Worm (Caenorhabditis elegans) whole organism, young adult: ENCODE measurements around the gene srd-8.

Experiments
- F23B12.7 ChIP-seq: sonication (generic microtip); optimal IDR thresholded peaks from 2 replicates; lab custom pipeline; 2017; ENCODE audit warnings: missing genetic modification characterization, mild to moderate bottlenecking, missing compliant biosample characterization, antibody characterized with exemption, moderate library complexity; ENCODE audit not compliant: insufficient read depth
- T07F8.4 ChIP-seq: sonication (generic microtip); optimal IDR thresholded peaks from 2 replicates; lab custom pipeline; 2016; ENCODE audit warnings: mild to moderate bottlenecking, missing genetic modification characterization, moderate library complexity, missing compliant biosample characterization
- Y79H2A.3 ChIP-seq: fragments of 200-800 bp; sonication (Bioruptor generic); conservative IDR thresholded peaks from 2 replicates; pipeline ENCODE4 v1.3.6; 2022; ENCODE audit warnings: missing genetic modification reagents, missing genetic modification characterization, missing compliant biosample characterization
- Y95B8A.8 ChIP-seq: fragments of 200-800 bp; sonication (Bioruptor generic); IDR thresholded peaks from 2 replicates; pipeline ENCODE4 v1.3.6; 2022; ENCODE audit warnings: missing genetic modification reagents, missing genetic modification characterization, missing compliant biosample characterization
- ZK185.1 ChIP-seq: sonication (generic microtip); optimal IDR thresholded peaks from 2 replicates; lab custom pipeline; 2016; ENCODE audit warnings: mild to moderate bottlenecking, missing genetic modification characterization, missing compliant biosample characterization; ENCODE audit not compliant: poor library complexity, severe bottlenecking
- aptf-2 ChIP-seq: fragments of 200-800 bp; sonication (Bioruptor generic); conservative IDR thresholded peaks from 2 replicates; pipeline ENCODE4 v1.3.6; 2022; ENCODE audit warnings: missing genetic modification reagents, missing genetic modification characterization, missing compliant biosample characterization
- athp-1 ChIP-seq: sonication (generic microtip); optimal IDR thresholded peaks from 2 replicates; lab custom pipeline; 2017; ENCODE audit warnings: mild to moderate bottlenecking, missing genetic modification characterization, missing compliant biosample characterization
- bed-1 ChIP-seq: fragments of 200-800 bp; sonication (Bioruptor generic); IDR thresholded peaks from 2 replicates; pipeline ENCODE4 v1.3.6; 2022; ENCODE audit warnings: missing genetic modification reagents, missing genetic modification characterization, missing compliant biosample characterization
- ceh-100 ChIP-seq: fragments of 200-800 bp; sonication (Bioruptor generic); IDR thresholded peaks from 2 replicates; pipeline ENCODE4 v1.3.6; 2022; ENCODE audit warnings: missing genetic modification reagents, missing genetic modification characterization, missing compliant biosample characterization
- ceh-79 ChIP-seq: sonication (generic microtip); optimal IDR thresholded peaks from 2 replicates; lab custom pipeline; 2017; ENCODE audit warnings: mild to moderate bottlenecking, missing genetic modification characterization, missing compliant biosample characterization
- die-1 ChIP-seq: sonication (generic microtip); optimal IDR thresholded peaks from 2 replicates; lab custom pipeline; 2016; ENCODE audit warnings: missing genotype, mild to moderate bottlenecking, missing genetic modification characterization, missing compliant biosample characterization
- dox-1 ChIP-seq: fragments of 200-800 bp; sonication (Bioruptor generic); IDR thresholded peaks from 2 replicates; pipeline ENCODE4 v1.3.6; 2022; ENCODE audit warnings: missing genetic modification reagents, missing genetic modification characterization, missing compliant biosample characterization
- ets-4 ChIP-seq: fragments of 200-800 bp; sonication (Bioruptor generic); optimal IDR thresholded peaks from 2 replicates; lab custom pipeline; 2018; ENCODE audit warnings: mild to moderate bottlenecking, missing genetic modification characterization, missing compliant biosample characterization
- fkh-3 ChIP-seq: sonication (generic microtip); optimal IDR thresholded peaks from 2 replicates; lab custom pipeline; 2016; ENCODE audit warnings: mild to moderate bottlenecking, missing genetic modification characterization, missing compliant biosample characterization
- gei-17 ChIP-seq: fragments of 200-800 bp; sonication (Bioruptor generic); optimal IDR thresholded peaks from 2 replicates; lab custom pipeline; 2018; ENCODE audit warnings: mild to moderate bottlenecking, missing genetic modification characterization, missing compliant biosample characterization
- him-1 ChIP-seq: sonication (generic microtip); optimal IDR thresholded peaks from 2 replicates; lab custom pipeline; 2016; ENCODE audit warnings: missing genotype, missing genetic modification reagents, missing genetic modification characterization, missing compliant biosample characterization
- hmg-1.2 ChIP-seq: fragments of 200-800 bp; sonication (Bioruptor generic); IDR thresholded peaks from 2 replicates; pipeline ENCODE4 v1.3.6; 2022; ENCODE audit warnings: missing genetic modification reagents, missing genetic modification characterization, missing compliant biosample characterization
- let-526 ChIP-seq: fragments of 200-800 bp; sonication (Bioruptor generic); IDR thresholded peaks from 2 replicates; pipeline ENCODE4 v1.3.6; 2022; ENCODE audit warnings: missing genetic modification reagents, missing genetic modification characterization, missing compliant biosample characterization
- lin-35 ChIP-seq, 3 experiments: fragments of 150-350 bp in 2 of 3; sonication (generic microtip) in 1 of 3; optimal IDR thresholded peaks; 2 replicates each; lab custom pipeline; 2014 to 2018; ENCODE audit warnings: missing biosample characterization in 3 of 3, missing genetic modification characterization in 3 of 3, missing genetic modification reagents in 3 of 3
- lin-40 ChIP-seq: sonication (generic microtip); optimal IDR thresholded peaks from 2 replicates; lab custom pipeline; 2016; ENCODE audit warnings: missing genetic modification characterization, mild to moderate bottlenecking, missing compliant biosample characterization, missing genotype, missing genetic modification reagents
- lsl-1 ChIP-seq: fragments of 200-800 bp; sonication (Bioruptor generic); optimal IDR thresholded peaks from 2 replicates; lab custom pipeline; 2018; ENCODE audit warnings: mild to moderate bottlenecking, missing genetic modification characterization, moderate library complexity, missing compliant biosample characterization
- lsy-27 ChIP-seq: sonication (generic microtip); optimal IDR thresholded peaks from 2 replicates; lab custom pipeline; 2017; ENCODE audit warnings: missing genetic modification characterization, mild to moderate bottlenecking, missing compliant biosample characterization, antibody characterized with exemption, missing genotype, borderline replicate concordance; ENCODE audit not compliant: insufficient read depth
- madf-3 ChIP-seq: fragments of 200-800 bp; sonication (Bioruptor generic); IDR thresholded peaks from 2 replicates; pipeline ENCODE4 v1.3.6; 2022; ENCODE audit warnings: missing genetic modification reagents, missing genetic modification characterization, missing compliant biosample characterization
- madf-6 ChIP-seq: fragments of 200-800 bp; sonication (Bioruptor generic); IDR thresholded peaks from 2 replicates; pipeline ENCODE4 v1.3.6; 2022; ENCODE audit warnings: missing genetic modification reagents, missing genetic modification characterization, missing compliant biosample characterization
- nfyb-1 ChIP-seq: fragments of 200-800 bp; sonication (Bioruptor generic); IDR thresholded peaks from 2 replicates; pipeline ENCODE4 v1.3.6; 2022; ENCODE audit warnings: missing genetic modification reagents, missing genetic modification characterization, missing compliant biosample characterization
- nhr-120 ChIP-seq: fragments of 200-800 bp; sonication (Bioruptor generic); IDR thresholded peaks from 2 replicates; pipeline ENCODE4 v1.3.6; 2022; ENCODE audit warnings: missing genetic modification characterization, missing compliant biosample characterization
- nhr-90 ChIP-seq: sonication (generic microtip); optimal IDR thresholded peaks from 2 replicates; lab custom pipeline; 2016; ENCODE audit warnings: missing genotype, mild to moderate bottlenecking, missing genetic modification characterization, missing compliant biosample characterization
- rcor-1 ChIP-seq: fragments of 200-800 bp; sonication (Bioruptor generic); IDR thresholded peaks from 2 replicates; pipeline ENCODE4 v1.3.6; 2022; ENCODE audit warnings: missing genetic modification reagents, missing genetic modification characterization, missing compliant biosample characterization
- rec-8 ChIP-seq, 2 experiments: sonication (generic microtip); optimal IDR thresholded peaks; 2 replicates each; lab custom pipeline; 2016; ENCODE audit warnings: mild to moderate bottlenecking in 2 of 2, missing genetic modification characterization in 2 of 2, missing genetic modification reagents in 2 of 2, missing genotype in 2 of 2, missing biosample characterization in 1 of 2, missing compliant biosample characterization in 1 of 2, moderate library complexity in 1 of 2
- repo-1 ChIP-seq: sonication (generic microtip); optimal IDR thresholded peaks from 2 replicates; lab custom pipeline; 2017; ENCODE audit warnings: mild to moderate bottlenecking, missing genetic modification characterization, missing compliant biosample characterization
- sea-2 ChIP-seq: fragments of 200-800 bp; sonication (Bioruptor generic); IDR thresholded peaks from 2 replicates; pipeline ENCODE4 v1.3.6; 2022; ENCODE audit warnings: missing genetic modification characterization, missing compliant biosample characterization
- snpc-1.3 ChIP-seq: sonication (generic microtip); optimal IDR thresholded peaks from 2 replicates; lab custom pipeline; 2017; ENCODE audit warnings: missing genetic modification characterization, mild to moderate bottlenecking, missing compliant biosample characterization, antibody characterized with exemption, moderate library complexity, missing genotype, missing genetic modification reagents; ENCODE audit not compliant: insufficient read depth
- snpc-4 ChIP-seq, 5 experiments: fragments of 150-350 bp in 1 of 5; sonication (generic microtip) in 4 of 5; optimal IDR thresholded peaks; 2 replicates each; lab custom pipeline; 2014 to 2018; ENCODE audit warnings: missing genetic modification characterization in 5 of 5, missing biosample characterization in 3 of 5, antibody characterized with exemption in 2 of 5, mild to moderate bottlenecking in 2 of 5, missing compliant biosample characterization in 2 of 5, missing genotype in 2 of 5, moderate library complexity in 2 of 5, missing genetic modification reagents in 1 of 5
- somi-1 ChIP-seq: fragments of 200-800 bp; sonication (Bioruptor generic); optimal IDR thresholded peaks from 2 replicates; lab custom pipeline; 2018; ENCODE audit warnings: mild to moderate bottlenecking, missing genetic modification characterization, missing compliant biosample characterization
- xnd-1 ChIP-seq: sonication (generic microtip); optimal IDR thresholded peaks from 2 replicates; lab custom pipeline; 2016; ENCODE audit warnings: missing genotype, missing genetic modification reagents, missing genetic modification characterization, missing compliant biosample characterization
- ztf-18 ChIP-seq: sonication (generic microtip); optimal IDR thresholded peaks from 2 replicates; lab custom pipeline; 2016; ENCODE audit warnings: missing genotype, mild to moderate bottlenecking, missing genetic modification characterization, missing compliant biosample characterization
- ztf-25 ChIP-seq: fragments of 200-800 bp; sonication (Bioruptor generic); IDR thresholded peaks from 2 replicates; pipeline ENCODE4 v1.3.6; 2022; ENCODE audit warnings: missing genetic modification reagents, missing genetic modification characterization, missing compliant biosample characterization
- ztf-26 ChIP-seq: sonication (generic microtip); optimal IDR thresholded peaks from 2 replicates; lab custom pipeline; 2017; ENCODE audit warnings: missing genetic modification characterization, missing compliant biosample characterization
- ztf-6 ChIP-seq: fragments of 200-800 bp; sonication (Bioruptor generic); IDR thresholded peaks from 2 replicates; pipeline ENCODE4 v1.3.6; 2022; ENCODE audit warnings: missing genetic modification reagents, missing genetic modification characterization, missing compliant biosample characterization

Gene srd-8

DNA sequence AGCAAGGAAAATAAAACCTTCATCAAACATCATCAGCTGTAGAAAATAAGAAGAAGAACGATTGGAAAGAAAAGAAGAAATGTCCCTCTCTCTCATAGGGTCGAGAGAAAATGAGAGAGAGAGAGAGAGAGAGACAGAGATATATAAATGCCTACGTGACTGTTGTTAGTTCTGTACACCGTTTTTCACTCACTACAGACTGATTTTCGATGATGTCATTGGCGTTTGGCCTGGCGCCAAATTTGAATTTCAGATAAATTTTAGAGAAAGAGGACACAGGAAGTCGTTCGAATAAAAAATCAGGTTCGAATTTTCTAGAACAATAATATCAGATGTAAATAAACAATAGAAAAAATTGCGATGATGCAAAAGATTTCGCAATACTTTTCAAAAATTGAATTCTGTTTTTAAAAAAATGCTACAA lies 10.6 kb upstream of the srd-8 start (continued):
- TF ChIP-seq lsl-1 (no peak), T07F8.4 (tag; lab: Kevin White, UChicago) (no peak), gei-17 (no peak), ztf-6 (no peak), repo-1 (no peak), aptf-2 (GFP tag; lab: Robert Waterston, UW) (no peak), sea-2 (GFP tag; lab: Robert Waterston, UW) (no peak), snpc-1.3 (tag; lab: Kevin White, UChicago) (no peak), bed-1 (GFP tag; lab: Robert Waterston, UW) (no peak), him-1 (tag; lab: Kevin White, UChicago) (no peak), madf-6 (GFP tag; lab: Robert Waterston, UW) (no peak), athp-1 (tag; lab: Kevin White, UChicago) (no peak), somi-1 (GFP tag; lab: Kevin White, UChicago) (peak; percentile 43), lin-40 (tag; lab: Kevin White, UChicago) (peak; percentile 66), rcor-1 (no peak), dox-1 (GFP tag; lab: Robert Waterston, UW) (0 out of 2 replicates have a peak, but pooled peaks have one; percentile 19), die-1 (tag; lab: Kevin White, UChicago) (no peak), lsy-27 (tag; lab: Kevin White, UChicago) (no peak), nhr-120 (no peak), nhr-90 (tag; lab: Kevin White, UChicago) (peak; percentile 23), let-526 (GFP tag; lab: Robert Waterston, UW) (no peak), madf-3 (no peak), ceh-79 (tag; lab: Kevin White, UChicago) (no peak), F23B12.7 (tag; lab: Kevin White, UChicago) (no peak), nfyb-1 (GFP tag; lab: Robert Waterston, UW) (peak; percentile 59; the same call in 1 of the 2 replicates), ztf-18 (no peak), ets-4 (GFP tag; lab: Kevin White, UChicago) (no peak), ztf-25 (GFP tag; lab: Robert Waterston, UW) (no peak), hmg-1.2 (GFP tag; lab: Robert Waterston, UW) (no peak), snpc-4 (GFP tag; optimal IDR thresholded peaks at IDR 0.05; lab: Kevin White, UChicago) (no peak), snpc-4 (tag; optimal IDR thresholded peaks at IDR 0.05; lab: Kevin White, UChicago) (no peak), Y79H2A.3 (GFP tag; lab: Robert Waterston, UW) (no peak), fkh-3 (no peak), ceh-100 (GFP tag; lab: Robert Waterston, UW) (no peak), Y95B8A.8 (GFP tag; lab: Robert Waterston, UW) (no peak), rec-8 (tag; optimal IDR thresholded peaks at IDR 0.05; lab: Kevin White, UChicago) (no peak), xnd-1 (tag; lab: Kevin White, UChicago) (no peak), lin-35 (GFP tag; optimal IDR thresholded peaks at IDR 0.05; lab: Kevin White, UChicago) (no peak), ztf-26 (tag; lab: Kevin White, UChicago) (peak; percentile 68), ZK185.1 (tag; lab: Kevin White, UChicago) (no peak)
